Worm (Caenorhabditis elegans) whole organism, young adult: ENCODE results near the gene dph-5.

Source experiments
- B0035.1 ChIP-seq: sonication (generic microtip); optimal IDR thresholded peaks from 2 replicates; lab custom pipeline; 2016; ENCODE audit warnings: missing genetic modification characterization, mild to moderate bottlenecking, missing compliant biosample characterization, missing genotype, missing genetic modification reagents
- B0336.3 ChIP-seq: fragments of 200-800 bp; sonication (Bioruptor generic); IDR thresholded peaks from 2 replicates; pipeline ENCODE4 v1.3.6; 2022; ENCODE audit warnings: missing genetic modification characterization, missing compliant biosample characterization
- F37B4.10 ChIP-seq: fragments of 200-800 bp; sonication (Bioruptor generic); IDR thresholded peaks from 2 replicates; pipeline ENCODE4 v1.3.6; 2022; ENCODE audit warnings: missing genetic modification characterization, missing compliant biosample characterization
- F57C9.4 ChIP-seq: sonication (generic microtip); optimal IDR thresholded peaks from 2 replicates; lab custom pipeline; 2017; ENCODE audit warnings: mild to moderate bottlenecking, missing genetic modification characterization, missing compliant biosample characterization
- T07F8.4 ChIP-seq: sonication (generic microtip); optimal IDR thresholded peaks from 2 replicates; lab custom pipeline; 2016; ENCODE audit warnings: mild to moderate bottlenecking, missing genetic modification characterization, moderate library complexity, missing compliant biosample characterization
- Y67H2A.10 ChIP-seq: fragments of 200-800 bp; sonication (Bioruptor generic); conservative IDR thresholded peaks from 2 replicates; pipeline ENCODE4 v1.3.6; 2022; ENCODE audit warnings: missing genetic modification reagents, missing genetic modification characterization, missing compliant biosample characterization
- Y95B8A.8 ChIP-seq: fragments of 200-800 bp; sonication (Bioruptor generic); IDR thresholded peaks from 2 replicates; pipeline ENCODE4 v1.3.6; 2022; ENCODE audit warnings: missing genetic modification reagents, missing genetic modification characterization, missing compliant biosample characterization
- ZK185.1 ChIP-seq: sonication (generic microtip); optimal IDR thresholded peaks from 2 replicates; lab custom pipeline; 2016; ENCODE audit warnings: mild to moderate bottlenecking, missing genetic modification characterization, missing compliant biosample characterization; ENCODE audit not compliant: poor library complexity, severe bottlenecking
- aptf-2 ChIP-seq: fragments of 200-800 bp; sonication (Bioruptor generic); conservative IDR thresholded peaks from 2 replicates; pipeline ENCODE4 v1.3.6; 2022; ENCODE audit warnings: missing genetic modification reagents, missing genetic modification characterization, missing compliant biosample characterization
- aptf-3 ChIP-seq: fragments of 200-800 bp; sonication (Bioruptor generic); IDR thresholded peaks from 2 replicates; pipeline ENCODE4 v1.3.6; 2022; ENCODE audit warnings: missing genetic modification characterization, missing compliant biosample characterization
- ccch-3 ChIP-seq: fragments of 200-800 bp; sonication (Bioruptor generic); optimal IDR thresholded peaks from 2 replicates; lab custom pipeline; 2018; ENCODE audit warnings: mild to moderate bottlenecking, missing genetic modification characterization, missing compliant biosample characterization
- cebp-1 ChIP-seq, 2 experiments: fragments of 200-800 bp in 1 of 2; sonication (Bioruptor generic) in 1 of 2; sonication (generic microtip) in 1 of 2; IDR thresholded peaks in 1 of 2; optimal IDR thresholded peaks in 1 of 2; 2 replicates each; pipeline versions ENCODE4 v1.3.6 to Lab custom; 2017 to 2022; ENCODE audit warnings: missing compliant biosample characterization in 2 of 2, missing genetic modification characterization in 2 of 2, mild to moderate bottlenecking in 1 of 2, missing genetic modification reagents in 1 of 2, moderate library complexity in 1 of 2
- ceh-100 ChIP-seq: fragments of 200-800 bp; sonication (Bioruptor generic); IDR thresholded peaks from 2 replicates; pipeline ENCODE4 v1.3.6; 2022; ENCODE audit warnings: missing genetic modification reagents, missing genetic modification characterization, missing compliant biosample characterization
- ceh-79 ChIP-seq: sonication (generic microtip); optimal IDR thresholded peaks from 2 replicates; lab custom pipeline; 2017; ENCODE audit warnings: mild to moderate bottlenecking, missing genetic modification characterization, missing compliant biosample characterization
- die-1 ChIP-seq: sonication (generic microtip); optimal IDR thresholded peaks from 2 replicates; lab custom pipeline; 2016; ENCODE audit warnings: missing genotype, mild to moderate bottlenecking, missing genetic modification characterization, missing compliant biosample characterization
- dpff-1 ChIP-seq: sonication (generic microtip); optimal IDR thresholded peaks from 2 replicates; lab custom pipeline; 2017; ENCODE audit warnings: mild to moderate bottlenecking, missing genetic modification characterization, missing compliant biosample characterization
- dpl-1 ChIP-seq: fragments of 150-350 bp; optimal IDR thresholded peaks from 2 replicates; lab custom pipeline; 2014; ENCODE audit warnings: missing biosample characterization, missing genetic modification reagents, missing genetic modification characterization
- egl-44 ChIP-seq: fragments of 200-800 bp; sonication (Bioruptor generic); IDR thresholded peaks from 2 replicates; pipeline ENCODE4 v1.3.6; 2022; ENCODE audit warnings: missing genetic modification reagents, missing genetic modification characterization, missing compliant biosample characterization
- ekl-4 ChIP-seq: fragments of 200-800 bp; sonication (Bioruptor generic); IDR thresholded peaks from 2 replicates; pipeline ENCODE4 v1.3.6; 2022; ENCODE audit warnings: missing genetic modification reagents, missing genetic modification characterization, missing compliant biosample characterization
- gei-17 ChIP-seq: fragments of 200-800 bp; sonication (Bioruptor generic); optimal IDR thresholded peaks from 2 replicates; lab custom pipeline; 2018; ENCODE audit warnings: mild to moderate bottlenecking, missing genetic modification characterization, missing compliant biosample characterization
- hmg-1.2 ChIP-seq: fragments of 200-800 bp; sonication (Bioruptor generic); IDR thresholded peaks from 2 replicates; pipeline ENCODE4 v1.3.6; 2022; ENCODE audit warnings: missing genetic modification reagents, missing genetic modification characterization, missing compliant biosample characterization
- let-526 ChIP-seq: fragments of 200-800 bp; sonication (Bioruptor generic); IDR thresholded peaks from 2 replicates; pipeline ENCODE4 v1.3.6; 2022; ENCODE audit warnings: missing genetic modification reagents, missing genetic modification characterization, missing compliant biosample characterization
- lin-35 ChIP-seq, 3 experiments: fragments of 150-350 bp in 2 of 3; sonication (generic microtip) in 1 of 3; optimal IDR thresholded peaks; 2 replicates each; lab custom pipeline; 2014 to 2018; ENCODE audit warnings: missing biosample characterization in 3 of 3, missing genetic modification characterization in 3 of 3, missing genetic modification reagents in 3 of 3
- lin-40 ChIP-seq: sonication (generic microtip); optimal IDR thresholded peaks from 2 replicates; lab custom pipeline; 2016; ENCODE audit warnings: missing genetic modification characterization, mild to moderate bottlenecking, missing compliant biosample characterization, missing genotype, missing genetic modification reagents
- lir-1 ChIP-seq: fragments of 200-800 bp; sonication (Bioruptor generic); conservative IDR thresholded peaks from 2 replicates; pipeline ENCODE4 v1.3.6; 2022; ENCODE audit warnings: missing genetic modification reagents, missing genetic modification characterization, missing compliant biosample characterization
- lsl-1 ChIP-seq: fragments of 200-800 bp; sonication (Bioruptor generic); optimal IDR thresholded peaks from 2 replicates; lab custom pipeline; 2018; ENCODE audit warnings: mild to moderate bottlenecking, missing genetic modification characterization, moderate library complexity, missing compliant biosample characterization
- mxl-1 ChIP-seq: sonication (generic microtip); optimal IDR thresholded peaks from 2 replicates; lab custom pipeline; 2016; ENCODE audit warnings: missing genetic modification characterization, missing compliant biosample characterization
- nfya-1 ChIP-seq: sonication (generic microtip); optimal IDR thresholded peaks from 2 replicates; lab custom pipeline; 2017; ENCODE audit warnings: antibody characterized with exemption, missing compliant biosample characterization, missing genetic modification characterization, borderline replicate concordance; ENCODE audit not compliant: insufficient read depth
- nhr-179 ChIP-seq: sonication (generic microtip); optimal IDR thresholded peaks from 2 replicates; lab custom pipeline; 2016; ENCODE audit warnings: mild to moderate bottlenecking, missing genetic modification characterization, missing compliant biosample characterization
- nhr-80 ChIP-seq: sonication (generic microtip); optimal IDR thresholded peaks from 2 replicates; lab custom pipeline; 2016; ENCODE audit warnings: missing genetic modification characterization, missing compliant biosample characterization
- pbrm-1 ChIP-seq: fragments of 200-800 bp; sonication (Bioruptor generic); IDR thresholded peaks from 2 replicates; pipeline ENCODE4 v1.3.6; 2022; ENCODE audit warnings: missing genetic modification reagents, missing genetic modification characterization, missing compliant biosample characterization
- rcor-1 ChIP-seq: fragments of 200-800 bp; sonication (Bioruptor generic); IDR thresholded peaks from 2 replicates; pipeline ENCODE4 v1.3.6; 2022; ENCODE audit warnings: missing genetic modification reagents, missing genetic modification characterization, missing compliant biosample characterization
- rec-8 ChIP-seq, 2 experiments: sonication (generic microtip); optimal IDR thresholded peaks; 2 replicates each; lab custom pipeline; 2016; ENCODE audit warnings: mild to moderate bottlenecking in 2 of 2, missing genetic modification characterization in 2 of 2, missing genetic modification reagents in 2 of 2, missing genotype in 2 of 2, missing biosample characterization in 1 of 2, missing compliant biosample characterization in 1 of 2, moderate library complexity in 1 of 2
- repo-1 ChIP-seq: sonication (generic microtip); optimal IDR thresholded peaks from 2 replicates; lab custom pipeline; 2017; ENCODE audit warnings: mild to moderate bottlenecking, missing genetic modification characterization, missing compliant biosample characterization
- sea-2 ChIP-seq: fragments of 200-800 bp; sonication (Bioruptor generic); IDR thresholded peaks from 2 replicates; pipeline ENCODE4 v1.3.6; 2022; ENCODE audit warnings: missing genetic modification characterization, missing compliant biosample characterization
- snpc-3.4 ChIP-seq: sonication (generic microtip); optimal IDR thresholded peaks from 2 replicates; lab custom pipeline; 2017; ENCODE audit warnings: missing genetic modification characterization, mild to moderate bottlenecking, missing compliant biosample characterization, antibody characterized with exemption, moderate library complexity, missing genotype, missing genetic modification reagents
- snpc-4 ChIP-seq, 5 experiments: fragments of 150-350 bp in 1 of 5; sonication (generic microtip) in 4 of 5; optimal IDR thresholded peaks; 2 replicates each; lab custom pipeline; 2014 to 2018; ENCODE audit warnings: missing genetic modification characterization in 5 of 5, missing biosample characterization in 3 of 5, antibody characterized with exemption in 2 of 5, mild to moderate bottlenecking in 2 of 5, missing compliant biosample characterization in 2 of 5, missing genotype in 2 of 5, moderate library complexity in 2 of 5, missing genetic modification reagents in 1 of 5
- somi-1 ChIP-seq: fragments of 200-800 bp; sonication (Bioruptor generic); optimal IDR thresholded peaks from 2 replicates; lab custom pipeline; 2018; ENCODE audit warnings: mild to moderate bottlenecking, missing genetic modification characterization, missing compliant biosample characterization
- tbp1 ChIP-seq: fragments of 200-800 bp; sonication (Bioruptor generic); optimal IDR thresholded peaks from 2 replicates; lab custom pipeline; 2018; ENCODE audit warnings: mild to moderate bottlenecking, missing genetic modification characterization, missing compliant biosample characterization
- unc-130 ChIP-seq: sonication (generic microtip); optimal IDR thresholded peaks from 2 replicates; lab custom pipeline; 2016; ENCODE audit warnings: missing genetic modification reagents, missing genetic modification characterization, missing compliant biosample characterization
- zfh-2 ChIP-seq: fragments of 200-800 bp; sonication (Bioruptor generic); conservative IDR thresholded peaks from 2 replicates; pipeline ENCODE4 v1.3.6; 2022; ENCODE audit warnings: missing genetic modification reagents, missing genetic modification characterization, missing compliant biosample characterization
- zim-3 ChIP-seq: sonication (generic microtip); optimal IDR thresholded peaks from 2 replicates; lab custom pipeline; 2017; ENCODE audit warnings: mild to moderate bottlenecking, missing genetic modification characterization, moderate library complexity, missing compliant biosample characterization
- ztf-18 ChIP-seq: sonication (generic microtip); optimal IDR thresholded peaks from 2 replicates; lab custom pipeline; 2016; ENCODE audit warnings: missing genotype, mild to moderate bottlenecking, missing genetic modification characterization, missing compliant biosample characterization
- ztf-22 ChIP-seq: fragments of 200-800 bp; sonication (Bioruptor generic); optimal IDR thresholded peaks from 2 replicates; lab custom pipeline; 2018; ENCODE audit warnings: mild to moderate bottlenecking, missing genetic modification characterization, moderate library complexity, missing compliant biosample characterization
- ztf-25 ChIP-seq: fragments of 200-800 bp; sonication (Bioruptor generic); IDR thresholded peaks from 2 replicates; pipeline ENCODE4 v1.3.6; 2022; ENCODE audit warnings: missing genetic modification reagents, missing genetic modification characterization, missing compliant biosample characterization
- ztf-3 ChIP-seq: fragments of 200-800 bp; sonication (Bioruptor generic); optimal IDR thresholded peaks from 2 replicates; lab custom pipeline; 2018; ENCODE audit warnings: mild to moderate bottlenecking, missing genetic modification characterization, missing compliant biosample characterization

The dph-5 gene

ce11 chrII:11347878-11348556 lies 2.0 kb upstream of the dph-5 start, which contains the start of the genes B0491.6 and pigm-1 (continued):
- TF ChIP-seq lir-1 (GFP tag; lab: Robert Waterston, UW) (0 out of 2 replicates have a peak, but pooled peaks have one; percentile 10), ceh-100 (GFP tag; lab: Robert Waterston, UW) (no peak), aptf-2 (GFP tag; lab: Robert Waterston, UW) (no peak), mxl-1 (tag; lab: Kevin White, UChicago) (no peak), B0035.1 (no peak), zfh-2 (GFP tag; lab: Robert Waterston, UW) (no peak; the same call in 1 of the 2 replicates), nhr-80 (tag; lab: Kevin White, UChicago) (peak; percentile 42), pbrm-1 (GFP tag; lab: Robert Waterston, UW) (0 out of 2 replicates have a peak, but pooled peaks have one; percentile 16), lsl-1 (no peak), zim-3 (tag; lab: Kevin White, UChicago) (no peak), sea-2 (GFP tag; lab: Robert Waterston, UW) (no peak), Y95B8A.8 (GFP tag; lab: Robert Waterston, UW) (no peak), hmg-1.2 (GFP tag; lab: Robert Waterston, UW) (peak; percentile 94), unc-130 (no peak), let-526 (no peak), rcor-1 (GFP tag; lab: Robert Waterston, UW) (no peak), ztf-22 (no peak), egl-44 (0 out of 2 replicates have a peak, but pooled peaks have one; percentile 15), ceh-79 (tag; lab: Kevin White, UChicago) (no peak), ccch-3 (GFP tag; lab: Kevin White, UChicago) (no peak), F57C9.4 (tag; lab: Kevin White, UChicago) (no peak), cebp-1 (GFP tag; IDR thresholded peaks at IDR 0.05; lab: Robert Waterston, UW) (peak; percentile 62; the same call in 1 of the 2 replicates), cebp-1 (tag; optimal IDR thresholded peaks at IDR 0.05; lab: Kevin White, UChicago) (peak; percentile 91), tbp1 (peak; percentile 30), lin-40 (tag; lab: Kevin White, UChicago) (peak; percentile 64), rec-8 (tag; optimal IDR thresholded peaks at IDR 0.05; lab: Kevin White, UChicago) (no peak), Y67H2A.10 (no peak), ZK185.1 (tag; lab: Kevin White, UChicago) (peak; percentile 22), gei-17 (GFP tag; lab: Kevin White, UChicago) (no peak), repo-1 (tag; lab: Kevin White, UChicago) (no peak), nfya-1 (no peak), snpc-4 (GFP tag; optimal IDR thresholded peaks at IDR 0.05; lab: Kevin White, UChicago) (peak; percentile 12), snpc-4 (tag; optimal IDR thresholded peaks at IDR 0.05; lab: Kevin White, UChicago) (peak in 3 of 4 experiments; percentile 19 to 53 (median 50)), nhr-179 (tag; lab: Kevin White, UChicago) (no peak), F37B4.10 (GFP tag; lab: Robert Waterston, UW) (no peak), dpff-1 (no peak), somi-1 (GFP tag; lab: Kevin White, UChicago) (no peak), die-1 (tag; lab: Kevin White, UChicago) (no peak), lin-35 (GFP tag; optimal IDR thresholded peaks at IDR 0.05; lab: Kevin White, UChicago) (peak in 2 of 3 experiments; percentile 38 to 63), ztf-25 (no peak), ekl-4 (GFP tag; lab: Robert Waterston, UW) (no peak), ztf-3 (no peak), T07F8.4 (no peak), B0336.3 (no peak), ztf-18 (tag; lab: Kevin White, UChicago) (peak; percentile 77), snpc-3.4 (tag; lab: Kevin White, UChicago) (no peak), aptf-3 (no peak), dpl-1 (GFP tag; lab: Kevin White, UChicago) (no peak)
